Worm (Caenorhabditis elegans) whole organism, early embryonic: ENCODE data around the gene C48B4.8.

ENCODE experiments used
- aly-1 ChIP-seq: sonication (generic microtip); optimal IDR thresholded peaks from 2 replicates; lab custom pipeline; 2016; ENCODE audit warnings: missing genetic modification characterization, missing compliant biosample characterization
- ama-1 ChIP-seq: fragments of 150-350 bp; optimal IDR thresholded peaks from 2 replicates; lab custom pipeline; 2014
- ceh-13 ChIP-seq: fragments of 200-800 bp; sonication (Bioruptor generic); optimal IDR thresholded peaks from 2 replicates; lab custom pipeline; 2018; ENCODE audit warnings: mild to moderate bottlenecking, missing genetic modification characterization, missing compliant biosample characterization
- ceh-36 ChIP-seq: sonication (generic microtip); optimal IDR thresholded peaks from 2 replicates; lab custom pipeline; 2016; ENCODE audit warnings: missing genetic modification characterization, inconsistent platforms, missing compliant biosample characterization
- ets-7 ChIP-seq: sonication (generic microtip); optimal IDR thresholded peaks from 2 replicates; lab custom pipeline; 2016; ENCODE audit warnings: missing genotype, missing genetic modification characterization, missing compliant biosample characterization
- hmbx-1 ChIP-seq: sonication (generic microtip); optimal IDR thresholded peaks from 2 replicates; lab custom pipeline; 2016; ENCODE audit warnings: mild to moderate bottlenecking, missing genetic modification characterization, missing compliant biosample characterization
- hmg-4 ChIP-seq: fragments of 200-800 bp; sonication (Bioruptor generic); optimal IDR thresholded peaks from 2 replicates; lab custom pipeline; 2018; ENCODE audit warnings: mild to moderate bottlenecking, missing genetic modification characterization, missing compliant biosample characterization
- hnd-1 ChIP-seq: sonication (generic microtip); optimal IDR thresholded peaks from 2 replicates; lab custom pipeline; 2016; ENCODE audit warnings: missing genetic modification characterization, missing compliant biosample characterization
- tbx-11 ChIP-seq: fragments of 200-800 bp; sonication (Bioruptor generic); IDR thresholded peaks from 2 replicates; pipeline ENCODE4 v1.3.6; 2022; ENCODE audit warnings: missing genetic modification characterization, missing compliant biosample characterization
- tra-4 ChIP-seq: sonication (generic microtip); optimal IDR thresholded peaks from 2 replicates; lab custom pipeline; 2017; ENCODE audit warnings: missing genetic modification characterization, missing compliant biosample characterization

- no peak for TF ChIP-seq ama-1 (lab: Kevin White, UChicago)
- no peak for TF ChIP-seq hmbx-1 (tag; lab: Kevin White, UChicago)
- TF ChIP-seq hmg-4 (GFP tag; lab: Kevin White, UChicago), result no peak
- TF ChIP-seq hnd-1 (tag; lab: Kevin White, UChicago), result no peak
- no peak for TF ChIP-seq aly-1 (tag; lab: Kevin White, UChicago)
- TF ChIP-seq tbx-11 (GFP tag; lab: Robert Waterston, UW), result no peak
- no peak for TF ChIP-seq tra-4 (tag; lab: Kevin White, UChicago)
- TF ChIP-seq ets-7 (tag; lab: Kevin White, UChicago), result no peak
- TF ChIP-seq ceh-13 (GFP tag; lab: Kevin White, UChicago), result no peak
- no peak for TF ChIP-seq ceh-36 (tag; lab: Kevin White, UChicago)
Measured at ce11 chrIII:9561158-9561557, at the start of gene C48B4.8.
